Fruit fly (Drosophila melanogaster) whole organism, adult: ENCODE data around the gene ProRS-m.

Source experiments
- CG11617 ChIP-seq: fragments of 200-800 bp; sonication (Bioruptor generic); optimal IDR thresholded peaks from 2 replicates; lab custom pipeline; 2017; ENCODE audit warnings: mild to moderate bottlenecking, missing biosample characterization, missing genetic modification reagents, missing genetic modification characterization
- CG12768 ChIP-seq: fragments of 200-800 bp; sonication (Bioruptor generic); optimal IDR thresholded peaks from 2 replicates; lab custom pipeline; 2017; ENCODE audit warnings: missing biosample characterization, missing genetic modification characterization, mild to moderate bottlenecking, moderate library complexity, missing genetic modification reagents
- CG14711 ChIP-seq: fragments of 200-800 bp; sonication (Bioruptor generic); optimal IDR thresholded peaks from 2 replicates; lab custom pipeline; 2018; ENCODE audit warnings: missing biosample characterization, mild to moderate bottlenecking, missing genetic modification characterization, moderate library complexity
- CG1620 ChIP-seq: fragments of 200-800 bp; sonication (Bioruptor generic); optimal IDR thresholded peaks from 2 replicates; lab custom pipeline; 2016; ENCODE audit warnings: missing biosample characterization, missing genetic modification characterization
- CG33017 ChIP-seq: fragments of 200-800 bp; sonication (Bioruptor generic); optimal IDR thresholded peaks from 2 replicates; lab custom pipeline; 2018; ENCODE audit warnings: missing biosample characterization, mild to moderate bottlenecking, missing genetic modification characterization, moderate library complexity
- CG5204 ChIP-seq: fragments of 200-800 bp; sonication (Bioruptor generic); optimal IDR thresholded peaks from 2 replicates; lab custom pipeline; 2016; ENCODE audit warnings: missing biosample characterization, missing genetic modification characterization
- CG7045 ChIP-seq: fragments of 200-800 bp; sonication (Bioruptor generic); optimal IDR thresholded peaks from 2 replicates; lab custom pipeline; 2017; ENCODE audit warnings: missing biosample characterization, mild to moderate bottlenecking, missing genetic modification characterization
- CG7101 ChIP-seq: fragments of 200-800 bp; sonication (Bioruptor generic); optimal IDR thresholded peaks from 2 replicates; lab custom pipeline; 2018; ENCODE audit warnings: missing biosample characterization, mild to moderate bottlenecking, missing genetic modification characterization, moderate library complexity
- Clk ChIP-seq: fragments of 200-800 bp; sonication (Bioruptor generic); optimal IDR thresholded peaks from 2 replicates; lab custom pipeline; 2017; ENCODE audit warnings: missing biosample characterization, missing genetic modification characterization
- Crg-1 ChIP-seq: fragments of 200-800 bp; sonication (Bioruptor generic); optimal IDR thresholded peaks from 2 replicates; lab custom pipeline; 2016; ENCODE audit warnings: missing biosample characterization, missing genetic modification characterization
- Hr96 ChIP-seq: fragments of 200-800 bp; sonication (Bioruptor generic); optimal IDR thresholded peaks from 2 replicates; lab custom pipeline; 2016; ENCODE audit warnings: missing biosample characterization, missing genetic modification characterization
- Mnt ChIP-seq: fragments of 200-800 bp; sonication (Bioruptor generic); optimal IDR thresholded peaks from 2 replicates; lab custom pipeline; 2016; ENCODE audit warnings: missing biosample characterization, mild to moderate bottlenecking, missing genetic modification characterization
- bab1 ChIP-seq: fragments of 200-800 bp; sonication (Bioruptor generic); optimal IDR thresholded peaks from 3 replicates; lab custom pipeline; 2019; ENCODE audit warnings: missing biosample characterization, mild to moderate bottlenecking, missing genetic modification characterization, moderate library complexity
- cic ChIP-seq: fragments of 200-800 bp; sonication (Bioruptor generic); optimal IDR thresholded peaks from 2 replicates; lab custom pipeline; 2017; ENCODE audit warnings: missing biosample characterization, mild to moderate bottlenecking, missing genetic modification characterization, moderate library complexity
- cnc ChIP-seq, 2 experiments: fragments of >200 bp; optimal IDR thresholded peaks; 2 replicates each; lab custom pipeline; 2017
- kay ChIP-seq: fragments of 200-800 bp; sonication (Bioruptor generic); peaks from one replicate; lab custom pipeline; 2016; ENCODE audit warnings: missing biosample characterization, missing genetic modification characterization, borderline replicate concordance
- ovo ChIP-seq: fragments of 200-800 bp; sonication (Bioruptor generic); optimal IDR thresholded peaks from 2 replicates; lab custom pipeline; 2016; ENCODE audit warnings: missing biosample characterization, missing genetic modification characterization
- pad ChIP-seq: fragments of 200-800 bp; sonication (Bioruptor generic); optimal IDR thresholded peaks from 3 replicates; lab custom pipeline; 2017; ENCODE audit warnings: missing biosample characterization, missing genetic modification characterization, mild to moderate bottlenecking, moderate library complexity, missing genetic modification reagents
- tj ChIP-seq: fragments of 200-800 bp; sonication (Bioruptor generic); optimal IDR thresholded peaks from 3 replicates; lab custom pipeline; 2017; ENCODE audit warnings: missing biosample characterization, mild to moderate bottlenecking, missing genetic modification characterization, moderate library complexity
- toe ChIP-seq: fragments of 200-800 bp; sonication (Bioruptor generic); optimal IDR thresholded peaks from 2 replicates; lab custom pipeline; 2016; ENCODE audit warnings: missing biosample characterization, missing genetic modification characterization

ProRS-m gene

dm6 chr3L:2643324-2643723 is 8.3 kb downstream of the ProRS-m start, which contains the start of gene CG14949:
Gene CG14949 (minus strand): TSS chr3L:2643424.
- TF ChIP-seq CG12768 (GFP tag; lab: Kevin White, UChicago) (no peak), Clk (no peak), cnc (optimal IDR thresholded peaks at IDR 0.05; lab: Kevin White, UChicago) (no peak), Hr96 (GFP tag; lab: Kevin White, UChicago) (no peak), CG5204 (GFP tag; lab: Kevin White, UChicago) (no peak), bab1 (GFP tag; lab: Kevin White, UChicago) (no peak), cic (GFP tag; lab: Kevin White, UChicago) (no peak), CG7101 (tag; lab: Kevin White, UChicago) (no peak), pad (GFP tag; lab: Kevin White, UChicago) (no peak), Crg-1 (no peak), CG7045 (GFP tag; lab: Kevin White, UChicago) (no peak), CG11617 (GFP tag; lab: Kevin White, UChicago) (no peak), Mnt (GFP tag; lab: Kevin White, UChicago) (no peak)

- TF ChIP-seq pad (GFP tag; lab: Kevin White, UChicago): no peak
- TF ChIP-seq CG12768 (GFP tag; lab: Kevin White, UChicago): peak; percentile 6
- no peak for TF ChIP-seq CG7045 (GFP tag; lab: Kevin White, UChicago)
- no peak for TF ChIP-seq CG1620 (GFP tag; lab: Kevin White, UChicago)
- TF ChIP-seq CG33017 (tag; lab: Kevin White, UChicago): no peak
- peak; percentile 40 for TF ChIP-seq bab1 (GFP tag; lab: Kevin White, UChicago)
- TF ChIP-seq CG14711: peak; percentile 46
- TF ChIP-seq tj (GFP tag; lab: Kevin White, UChicago): peak; percentile 63
- TF ChIP-seq CG11617 (GFP tag; lab: Kevin White, UChicago): no peak
- TF ChIP-seq Mnt (GFP tag; lab: Kevin White, UChicago): no peak
- no peak for TF ChIP-seq Clk
- TF ChIP-seq ovo (GFP tag; lab: Kevin White, UChicago): no peak
- no peak for TF ChIP-seq cic (GFP tag; lab: Kevin White, UChicago)
Measured at dm6 chr3L:2636023-2636968, 15.4 kb downstream of the ProRS-m start.

dm6 chr3L:2634929-2635799 is 16.5 kb downstream of the ProRS-m start:
- TF ChIP-seq cic (GFP tag; lab: Kevin White, UChicago) (peak; percentile 97), toe (GFP tag; lab: Kevin White, UChicago) (peak; percentile 67), pad (GFP tag; lab: Kevin White, UChicago) (peak; percentile 80), CG7045 (GFP tag; lab: Kevin White, UChicago) (peak; percentile 78), bab1 (GFP tag; lab: Kevin White, UChicago) (peak; percentile 86), Hr96 (GFP tag; lab: Kevin White, UChicago) (peak; percentile 82), Clk (peak; percentile 52), ovo (GFP tag; lab: Kevin White, UChicago) (peak; percentile 73), CG11617 (GFP tag; lab: Kevin White, UChicago) (peak; percentile 93), CG14711 (peak; percentile 91), cnc (optimal IDR thresholded peaks at IDR 0.05; lab: Kevin White, UChicago) (peak in 1 of 2 experiments; percentile 13), CG7101 (tag; lab: Kevin White, UChicago) (peak; percentile 86), kay (peak; percentile 49), CG12768 (GFP tag; lab: Kevin White, UChicago) (peak; percentile 78), tj (GFP tag; lab: Kevin White, UChicago) (peak; percentile 96), Mnt (GFP tag; lab: Kevin White, UChicago) (peak; percentile 93), CG5204 (GFP tag; lab: Kevin White, UChicago) (peak; percentile 74), Crg-1 (peak; percentile 88), CG1620 (GFP tag; lab: Kevin White, UChicago) (peak; percentile 77), CG33017 (tag; lab: Kevin White, UChicago) (peak; percentile 56)

- TF ChIP-seq tj (GFP tag; lab: Kevin White, UChicago): peak; percentile 24
- TF ChIP-seq CG1620 (GFP tag; lab: Kevin White, UChicago): no peak
- peak; percentile 74 for TF ChIP-seq cic (GFP tag; lab: Kevin White, UChicago)
- TF ChIP-seq Clk: no peak
- TF ChIP-seq toe (GFP tag; lab: Kevin White, UChicago): no peak
- TF ChIP-seq Mnt (GFP tag; lab: Kevin White, UChicago): peak; percentile 8
Measured at dm6 chr3L:2632763-2633100, 18.9 kb downstream of the ProRS-m start.

dm6 chr3L:2632048-2632762 is 19.4 kb downstream of the ProRS-m start:
- no peak for TF ChIP-seq CG11617 (GFP tag; lab: Kevin White, UChicago)
- TF ChIP-seq CG1620 (GFP tag; lab: Kevin White, UChicago): no peak
- no peak for TF ChIP-seq Crg-1
- TF ChIP-seq toe (GFP tag; lab: Kevin White, UChicago): no peak
- TF ChIP-seq bab1 (GFP tag; lab: Kevin White, UChicago): no peak
- no peak for TF ChIP-seq CG12768 (GFP tag; lab: Kevin White, UChicago)
- no peak for TF ChIP-seq tj (GFP tag; lab: Kevin White, UChicago)
- no peak for TF ChIP-seq CG5204 (GFP tag; lab: Kevin White, UChicago)
- no peak for TF ChIP-seq Clk
- TF ChIP-seq Hr96 (GFP tag; lab: Kevin White, UChicago): no peak
- TF ChIP-seq pad (GFP tag; lab: Kevin White, UChicago): no peak
- no peak for TF ChIP-seq CG33017 (tag; lab: Kevin White, UChicago)
